Fruit fly (Drosophila melanogaster) whole organism, wandering third instar larva: ENCODE measurements around the gene CG14259.

Source experiments
- CG9705 ChIP-seq: fragments of 200-800 bp; sonication (Bioruptor generic); optimal IDR thresholded peaks from 2 replicates; lab custom pipeline; 2018; ENCODE audit warnings: missing biosample characterization, mild to moderate bottlenecking, missing genetic modification characterization
- CrebA ChIP-seq: fragments of 200-800 bp; sonication (Bioruptor generic); optimal IDR thresholded peaks from 2 replicates; lab custom pipeline; 2016; ENCODE audit warnings: missing biosample characterization, mild to moderate bottlenecking, missing genetic modification characterization, borderline replicate concordance
- Myc ChIP-seq: fragments of >200 bp; optimal IDR thresholded peaks from 2 replicates; lab custom pipeline; 2017
- dmrt93B ChIP-seq: fragments of 200-800 bp; sonication (Bioruptor generic); optimal IDR thresholded peaks from 2 replicates; lab custom pipeline; 2018; ENCODE audit warnings: missing biosample characterization, mild to moderate bottlenecking, missing genetic modification characterization
- ey ChIP-seq: fragments of 200-800 bp; sonication (Bioruptor generic); optimal IDR thresholded peaks from 2 replicates; lab custom pipeline; 2016; ENCODE audit warnings: missing biosample characterization, missing genetic modification characterization
- h ChIP-seq: fragments of 200-800 bp; sonication (Bioruptor generic); optimal IDR thresholded peaks from 3 replicates; lab custom pipeline; 2016; ENCODE audit warnings: missing biosample characterization, mild to moderate bottlenecking, missing genetic modification characterization
- lola ChIP-seq: fragments of >200 bp; optimal IDR thresholded peaks from 2 replicates; lab custom pipeline; 2017; ENCODE audit warnings: missing biosample characterization, missing genetic modification characterization
- psq ChIP-seq: fragments of 200-800 bp; sonication (Bioruptor generic); optimal IDR thresholded peaks from 3 replicates; lab custom pipeline; 2017; ENCODE audit warnings: missing biosample characterization, mild to moderate bottlenecking, missing genetic modification characterization, moderate library complexity
- sv ChIP-seq: fragments of 200-800 bp; sonication (Bioruptor generic); optimal IDR thresholded peaks from 3 replicates; lab custom pipeline; 2016; ENCODE audit warnings: missing biosample characterization, missing genetic modification characterization
- usp ChIP-seq: fragments of >200 bp; optimal IDR thresholded peaks from 2 replicates; lab custom pipeline; 2017; ENCODE audit warnings: missing biosample characterization, missing genetic modification characterization

DNA sequence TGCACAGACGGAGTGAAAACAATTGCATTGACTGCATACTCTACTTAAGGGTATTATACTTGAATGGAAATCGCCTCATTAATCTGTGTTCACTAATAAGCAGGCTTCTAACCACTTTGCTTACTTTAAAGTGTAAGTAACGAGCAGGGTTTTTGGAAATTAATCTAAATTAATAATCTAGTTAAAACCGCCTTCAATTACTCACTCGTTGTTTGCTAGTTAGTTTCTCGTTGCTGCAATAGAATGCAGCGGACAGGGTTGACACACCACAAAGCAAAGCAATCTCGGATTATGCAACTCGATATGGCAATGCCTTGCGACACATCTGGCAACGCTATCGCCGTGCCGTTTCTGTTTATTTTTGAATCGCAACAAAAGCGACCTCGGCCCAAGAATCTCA, 45.6 kb downstream of the CG14259 start:
- TF ChIP-seq lola (GFP tag; lab: Kevin White, UChicago) (no peak), usp (GFP tag; lab: Kevin White, UChicago) (no peak), h (GFP tag; lab: Kevin White, UChicago) (peak; percentile 7), dmrt93B (GFP tag; lab: Kevin White, UChicago) (no peak), psq (GFP tag; lab: Kevin White, UChicago) (peak; percentile 19), ey (no peak), CG9705 (GFP tag; lab: Kevin White, UChicago) (no peak), Myc (lab: Kevin White, UChicago) (no peak), sv (GFP tag; lab: Kevin White, UChicago) (no peak), CrebA (GFP tag; lab: Kevin White, UChicago) (no peak)
